Worm (Caenorhabditis elegans): ENCODE measurements around the gene C24H11.1.
"Not testable (repeated sequence)": the region's sequence is repeated elsewhere in the genome, so short reads cannot be mapped to it uniquely, and the experiment has no call there.

The C24H11.1 gene

DNA sequence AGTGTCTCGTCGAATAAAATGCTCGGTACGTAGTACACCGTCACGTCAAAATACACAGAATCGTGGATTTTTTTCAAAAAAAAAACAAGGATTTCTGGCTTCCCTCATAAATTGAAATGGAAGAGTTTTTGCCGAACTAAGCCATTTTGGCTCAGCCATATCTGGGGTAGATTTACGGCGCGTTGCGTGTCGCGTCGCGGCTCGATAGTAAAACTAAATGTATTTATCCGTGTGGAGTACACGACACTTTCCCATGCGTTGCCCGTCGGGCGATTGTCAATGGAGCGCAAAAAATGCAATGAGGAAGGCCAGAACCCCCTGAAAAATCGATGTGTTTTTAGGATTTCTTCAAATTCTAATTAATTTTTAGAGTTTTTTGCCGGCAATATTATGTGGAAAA, 37.2 kb upstream of the C24H11.1 start:
- no peak for TF ChIP-seq nhr-21 (tag; optimal IDR thresholded peaks at IDR 0.05)
- no peak for TF ChIP-seq ztf-4 (tag; optimal IDR thresholded peaks at IDR 0.05)
- no peak for TF ChIP-seq fos-1 (tag; optimal IDR thresholded peaks at IDR 0.05)
- TF ChIP-seq elt-1 (tag; optimal IDR thresholded peaks at IDR 0.05) = no peak
- TF ChIP-seq nhr-10 (tag; optimal IDR thresholded peaks at IDR 0.05) = no peak
- no peak for TF ChIP-seq peb-1 (tag; optimal IDR thresholded peaks at IDR 0.05)
- no peak for TF ChIP-seq nhr-12 (tag; optimal IDR thresholded peaks at IDR 0.05)
- no peak for TF ChIP-seq nhr-129 (tag; optimal IDR thresholded peaks at IDR 0.05)
- TF ChIP-seq ceh-16 (tag; optimal IDR thresholded peaks at IDR 0.05) = no peak
- TF ChIP-seq unc-62 (GFP tag; optimal IDR thresholded peaks at IDR 0.05) = no peak
- no peak for TF ChIP-seq nhr-77 (tag; optimal IDR thresholded peaks at IDR 0.05)

DNA sequence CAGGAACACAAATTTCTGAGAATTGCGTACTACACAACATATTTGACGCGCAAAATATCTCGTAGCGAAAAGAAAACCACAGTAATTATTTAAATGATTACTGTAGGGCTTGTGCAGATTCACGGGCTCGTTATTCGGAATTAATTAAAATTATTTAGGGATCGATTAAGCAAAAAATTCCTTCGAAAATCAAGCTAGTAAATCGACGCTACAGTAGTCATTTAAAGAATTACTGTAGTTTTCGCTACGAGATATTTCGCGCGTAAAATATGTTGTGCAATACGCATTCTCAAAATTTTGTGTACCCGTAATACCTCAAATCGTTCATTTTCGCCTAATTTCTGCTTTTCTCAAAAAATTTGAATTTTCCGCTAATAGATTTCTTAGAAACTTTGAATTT, 36.7 kb upstream of the C24H11.1 start:
- TF ChIP-seq snpc-4 (tag; optimal IDR thresholded peaks at IDR 0.05) = no peak
- no peak for TF ChIP-seq blmp-1 (tag; optimal IDR thresholded peaks at IDR 0.05; ENCODE audit: insufficient read depth)
- no peak for TF ChIP-seq nhr-237 (tag; optimal IDR thresholded peaks at IDR 0.05)
- TF ChIP-seq ztf-4 (tag; optimal IDR thresholded peaks at IDR 0.05) = no peak
- no peak for TF ChIP-seq lin-11 (tag; optimal IDR thresholded peaks at IDR 0.05)
- TF ChIP-seq zag-1 (tag; optimal IDR thresholded peaks at IDR 0.05) = no peak
- no peak for TF ChIP-seq ceh-82 (tag; optimal IDR thresholded peaks at IDR 0.05)
- no peak for TF ChIP-seq egl-27 (tag; optimal IDR thresholded peaks at IDR 0.05)
- no peak for TF ChIP-seq ama-1 (optimal IDR thresholded peaks at IDR 0.05)
- no peak for TF ChIP-seq nhr-21 (tag; optimal IDR thresholded peaks at IDR 0.05)
- TF ChIP-seq aly-2 (tag; optimal IDR thresholded peaks at IDR 0.05) = no peak
- TF ChIP-seq mbf-1 (tag; optimal IDR thresholded peaks at IDR 0.05) = no peak
- no peak for TF ChIP-seq nhr-25 (tag; optimal IDR thresholded peaks at IDR 0.05)
- TF ChIP-seq mab-5 (tag; optimal IDR thresholded peaks at IDR 0.05) = no peak
- TF ChIP-seq skn-1 (tag; optimal IDR thresholded peaks at IDR 0.05) = no peak
- no peak for TF ChIP-seq crh-2 (tag; optimal IDR thresholded peaks at IDR 0.05)
- TF ChIP-seq R02D3.7 (tag; optimal IDR thresholded peaks at IDR 0.05) = no peak
- TF ChIP-seq sem-4 (tag; optimal IDR thresholded peaks at IDR 0.05) = no peak
- TF ChIP-seq unc-62 (GFP tag; optimal IDR thresholded peaks at IDR 0.05) = no peak

DNA sequence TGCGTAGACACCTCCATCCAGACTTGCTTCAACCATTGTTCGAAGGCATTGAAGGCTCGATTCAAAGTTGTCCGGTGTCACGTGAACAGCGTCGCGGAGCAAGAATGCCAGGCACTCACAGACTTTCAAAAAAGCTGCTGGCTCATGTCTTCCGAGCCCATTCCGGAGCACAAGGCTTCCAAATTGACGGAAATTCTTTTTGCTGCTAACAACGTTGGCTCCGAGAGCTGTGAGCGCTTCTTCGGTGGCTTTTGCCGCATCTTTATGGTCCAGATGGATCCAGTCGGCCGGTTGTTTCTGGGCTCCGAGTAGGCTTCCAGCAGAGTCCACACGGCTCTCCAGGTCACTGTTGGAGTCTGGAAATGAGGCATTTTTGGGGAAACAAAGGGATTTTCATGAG, 29.6 kb upstream of the C24H11.1 start:
- no peak for TF ChIP-seq unc-39 (tag; optimal IDR thresholded peaks at IDR 0.05)
- TF ChIP-seq nhr-12 (tag; optimal IDR thresholded peaks at IDR 0.05) = no peak
- TF ChIP-seq crh-2 (tag; optimal IDR thresholded peaks at IDR 0.05) = no peak
- TF ChIP-seq lin-13 (GFP tag; optimal IDR thresholded peaks at IDR 0.05) = no peak
- TF ChIP-seq lin-11 (tag; optimal IDR thresholded peaks at IDR 0.05) = no peak
- TF ChIP-seq Y55F3AM.14 (GFP tag; optimal IDR thresholded peaks at IDR 0.05) = no peak
- no peak for TF ChIP-seq skn-1 (tag; optimal IDR thresholded peaks at IDR 0.05)
- TF ChIP-seq dmd-4 (tag; optimal IDR thresholded peaks at IDR 0.05) = no peak
- TF ChIP-seq R02D3.7 (tag; optimal IDR thresholded peaks at IDR 0.05) = no peak
- TF ChIP-seq alr-1 (tag; optimal IDR thresholded peaks at IDR 0.05) = no peak
- no peak for TF ChIP-seq ZK546.5 (tag; optimal IDR thresholded peaks at IDR 0.05)
- no peak for TF ChIP-seq nhr-237 (tag; optimal IDR thresholded peaks at IDR 0.05)

DNA sequence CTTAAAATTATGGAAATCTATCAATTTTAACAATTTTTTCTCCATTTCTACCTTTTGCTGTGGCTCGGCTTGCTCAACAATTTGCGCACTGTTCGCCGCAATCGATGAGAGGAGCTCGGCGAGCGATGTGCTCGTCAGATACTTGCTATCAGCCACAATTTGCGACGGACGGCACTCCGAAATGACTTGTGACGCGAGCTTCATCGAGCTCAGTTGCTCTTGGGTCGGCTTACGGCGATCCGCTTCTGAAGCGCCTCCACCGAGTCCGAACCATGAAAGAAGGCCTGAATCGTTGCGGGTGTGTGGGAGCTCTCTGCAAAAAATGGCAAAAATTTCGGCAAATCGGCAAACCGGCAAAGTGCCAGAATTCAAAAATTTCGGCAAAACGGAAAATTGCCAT, 26.8 kb upstream of the C24H11.1 start:
- no peak for TF ChIP-seq F13H6.1 (tag; optimal IDR thresholded peaks at IDR 0.05)
- TF ChIP-seq lsy-2 (tag; optimal IDR thresholded peaks at IDR 0.05) = no peak
- TF ChIP-seq dmd-4 (tag; optimal IDR thresholded peaks at IDR 0.05) = no peak
- TF ChIP-seq fos-1 (tag; optimal IDR thresholded peaks at IDR 0.05) = no peak
- TF ChIP-seq nhr-6 (tag; optimal IDR thresholded peaks at IDR 0.05) = no peak
- no peak for TF ChIP-seq sem-4 (tag; optimal IDR thresholded peaks at IDR 0.05)
- no peak for TF ChIP-seq ztf-11 (tag; optimal IDR thresholded peaks at IDR 0.05)
- TF ChIP-seq snpc-4 (tag; optimal IDR thresholded peaks at IDR 0.05) = no peak
- no peak for TF ChIP-seq alr-1 (tag; optimal IDR thresholded peaks at IDR 0.05)
- TF ChIP-seq unc-62 (GFP tag; optimal IDR thresholded peaks at IDR 0.05) = no peak
- no peak for TF ChIP-seq skn-1 (tag; optimal IDR thresholded peaks at IDR 0.05)

DNA sequence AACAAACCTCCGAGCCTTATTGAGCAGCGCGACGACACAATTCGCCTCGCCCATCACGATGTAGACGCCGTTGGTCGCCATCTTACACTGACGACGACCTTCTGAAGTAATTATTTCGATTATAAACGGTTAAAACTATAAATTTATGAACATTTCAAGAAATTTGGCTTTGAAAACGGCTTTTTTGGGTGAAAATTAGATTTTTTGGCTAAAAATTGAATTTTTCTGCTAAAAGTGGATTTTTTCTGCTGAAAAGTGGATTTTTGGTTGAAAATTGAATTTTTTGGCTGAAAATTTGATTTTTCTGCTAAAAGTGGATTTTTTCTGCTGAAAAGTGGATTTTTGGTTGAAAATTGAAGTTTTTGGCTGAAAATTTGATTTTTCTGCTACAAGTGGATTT, 13.9 kb upstream of the C24H11.1 start, which contains the start of gene gbf-1:
Gene gbf-1 (minus strand): TSS at position 101 of the 400 bp plus-strand sequence.
- not testable (repeated sequence) for TF ChIP-seq nhr-25 (tag; optimal IDR thresholded peaks at IDR 0.05); nhr-21 (tag; optimal IDR thresholded peaks at IDR 0.05); sma-9 (GFP tag; optimal IDR thresholded peaks at IDR 0.05); sma-9 (tag; optimal IDR thresholded peaks at IDR 0.05)
